Worm (Caenorhabditis elegans) whole organism, L3 larva: Measurements from ENCODE around the gene M176.16.

Experiments
- elt-3 ChIP-seq, 3 experiments: fragments of 150-350 bp in 1 of 3; sonication (generic microtip) in 2 of 3; optimal IDR thresholded peaks; 2 replicates in 2 of 3; 4 replicates in 1 of 3; lab custom pipeline; 2014 to 2017; ENCODE audit warnings: missing biosample characterization in 3 of 3, missing genetic modification characterization in 3 of 3
- fos-1 ChIP-seq: fragments of 150-350 bp; optimal IDR thresholded peaks from 2 replicates; lab custom pipeline; 2014; ENCODE audit warnings: missing biosample characterization, missing genetic modification characterization

ce11 chrII:9418065-9418567, at the start of gene M176.16, which contains the start of gene M176.4:
- no peak for TF ChIP-seq elt-3 (tag; optimal IDR thresholded peaks at IDR 0.05; lab: Kevin White, UChicago)
- TF ChIP-seq fos-1 (tag; lab: Kevin White, UChicago) = no peak
